Fruit fly (Drosophila melanogaster): ENCODE data around the gene pigeon.
A peak's percentile ranks its signal among the peaks of the same experiment; 100 is the strongest.

Gene pigeon

dm6 chr2L:19158005-19158666 is 27.7 kb upstream of the pigeon start (continued):
- 0 out of 3 replicates have a peak, but pooled peaks have one; percentile 34 for TF ChIP-seq CG7963 (GFP tag; IDR thresholded peaks at IDR 0.05; ENCODE audit: partially characterized antibody)
- no peak for TF ChIP-seq Neu2 (GFP tag; optimal IDR thresholded peaks at IDR 0.05; ENCODE audit: borderline replicate concordance)
- no peak for TF ChIP-seq croc (GFP tag; conservative IDR thresholded peaks at IDR 0.05)
- TF ChIP-seq CG2116 (GFP tag; optimal IDR thresholded peaks at IDR 0.05) = peak; percentile 6
- TF ChIP-seq NfI (GFP tag; optimal IDR thresholded peaks at IDR 0.05) = peak; percentile 49
- no peak for TF ChIP-seq tx (GFP tag; optimal IDR thresholded peaks at IDR 0.05)
- no peak for TF ChIP-seq CG18619 (GFP tag; optimal IDR thresholded peaks at IDR 0.05)
- TF ChIP-seq nerfin-2 (GFP tag; IDR thresholded peaks at IDR 0.05; ENCODE audit: partially characterized antibody) = no peak
- no peak for TF ChIP-seq CG11247 (GFP tag; IDR thresholded peaks at IDR 0.05)
- TF ChIP-seq ara (GFP tag; IDR thresholded peaks at IDR 0.05) = peak; percentile 34; the same call in 1 of the 2 replicates
- TF ChIP-seq CG17328 (GFP tag; IDR thresholded peaks at IDR 0.05) = no peak
- peak; percentile 6 for TF ChIP-seq pzg (GFP tag; optimal IDR thresholded peaks at IDR 0.05)
- no peak for TF ChIP-seq gsb (GFP tag; IDR thresholded peaks at IDR 0.05)
- TF ChIP-seq CG42726 (GFP tag; IDR thresholded peaks at IDR 0.05; ENCODE audit: partially characterized antibody) = peak; percentile 75; the same call in 1 of the 2 replicates
- no peak for TF ChIP-seq E2f1 (GFP tag; IDR thresholded peaks at IDR 0.05)
- peak; percentile 3 for TF ChIP-seq CG12391 (tag; optimal IDR thresholded peaks at IDR 0.05)
- no peak for TF ChIP-seq ken (GFP tag; IDR thresholded peaks at IDR 0.05)
- TF ChIP-seq danr (GFP tag; IDR thresholded peaks at IDR 0.05) = no peak
- TF ChIP-seq H15 (GFP tag; IDR thresholded peaks at IDR 0.05) = no peak
- no peak for TF ChIP-seq TFAM (GFP tag; optimal IDR thresholded peaks at IDR 0.05)
- TF ChIP-seq CG15514 (GFP tag; optimal IDR thresholded peaks at IDR 0.05) = peak; percentile 95
- TF ChIP-seq sqz (GFP tag; optimal IDR thresholded peaks at IDR 0.05) = peak; percentile 79
- TF ChIP-seq shn (GFP tag; optimal IDR thresholded peaks at IDR 0.05) = no peak
- TF ChIP-seq Fer3 (tag; optimal IDR thresholded peaks at IDR 0.05) = peak; percentile 23
- TF ChIP-seq PHDP (tag; optimal IDR thresholded peaks at IDR 0.05) = no peak
- TF ChIP-seq usp (GFP tag; optimal IDR thresholded peaks at IDR 0.05) = no peak
- peak; percentile 20 for TF ChIP-seq odd (GFP tag; optimal IDR thresholded peaks at IDR 0.05)
- no peak for TF ChIP-seq ems (GFP tag; optimal IDR thresholded peaks at IDR 0.05)
- TF ChIP-seq C15 (GFP tag; IDR thresholded peaks at IDR 0.05) = no peak
- no peak for TF ChIP-seq Hr39 (optimal IDR thresholded peaks at IDR 0.05)
- peak; percentile 48 for TF ChIP-seq D19A (tag; optimal IDR thresholded peaks at IDR 0.05)
- no peak for TF ChIP-seq Elba2 (GFP tag; optimal IDR thresholded peaks at IDR 0.05)
- no peak for TF ChIP-seq CG17359 (tag; optimal IDR thresholded peaks at IDR 0.05)
- no peak for TF ChIP-seq zfh1 (GFP tag; IDR thresholded peaks at IDR 0.05)
- TF ChIP-seq hkb (optimal IDR thresholded peaks at IDR 0.05) = no peak
- TF ChIP-seq hkb (GFP tag; IDR thresholded peaks at IDR 0.05) = 0 out of 2 replicates have a peak, but pooled peaks have one; percentile 13
- no peak for TF ChIP-seq MBD-R2 (GFP tag; IDR thresholded peaks at IDR 0.05)
- 0 out of 2 replicates have a peak, but pooled peaks have one; percentile 9 for TF ChIP-seq CG1024 (GFP tag; IDR thresholded peaks at IDR 0.05)
- TF ChIP-seq CG4617 (GFP tag; optimal IDR thresholded peaks at IDR 0.05; ENCODE audit: borderline replicate concordance) = no peak
- TF ChIP-seq Atf6 (GFP tag; IDR thresholded peaks at IDR 0.05) = 0 out of 2 replicates have a peak, but pooled peaks have one; percentile 18
- no peak for TF ChIP-seq sob (GFP tag; IDR thresholded peaks at IDR 0.05)
- TF ChIP-seq Hmr (GFP tag; optimal IDR thresholded peaks at IDR 0.05) = peak; percentile 64
- no peak for TF ChIP-seq pan (optimal IDR thresholded peaks at IDR 0.05)
- no peak for TF ChIP-seq pan (GFP tag; optimal IDR thresholded peaks at IDR 0.05 in 1 of 2, IDR thresholded peaks at IDR 0.05 in 1 of 2)
- no peak for TF ChIP-seq seq (GFP tag; IDR thresholded peaks at IDR 0.05)
- no peak for TF ChIP-seq ci (GFP tag; IDR thresholded peaks at IDR 0.05)
- TF ChIP-seq CG31388 (GFP tag; optimal IDR thresholded peaks at IDR 0.05) = no peak
- no peak for TF ChIP-seq CG33557 (GFP tag; optimal IDR thresholded peaks at IDR 0.05)
- no peak for TF ChIP-seq gcm2 (GFP tag; optimal IDR thresholded peaks at IDR 0.05)
- TF ChIP-seq CG10543 (GFP tag; optimal IDR thresholded peaks at IDR 0.05) = peak; percentile 85
- TF ChIP-seq rib (GFP tag; IDR thresholded peaks at IDR 0.05) = 0 out of 2 replicates have a peak, but pooled peaks have one; percentile 39
